Fruit fly (Drosophila melanogaster) Kc167 (cell line): ENCODE data around the gene Mst84Db.

ENCODE experiments used
- Myc ChIP-seq: fragments of >200 bp; optimal IDR thresholded peaks from 2 replicates; lab custom pipeline; 2017; ENCODE audit warnings: missing external identifiers
- Sin3A ChIP-seq: fragments of >200 bp; optimal IDR thresholded peaks from 2 replicates; lab custom pipeline; 2018; ENCODE audit warnings: missing external identifiers
- h ChIP-seq: fragments of >200 bp; optimal IDR thresholded peaks from 3 replicates; lab custom pipeline; 2018; ENCODE audit warnings: missing external identifiers
- insv ChIP-seq: fragments of >200 bp; optimal IDR thresholded peaks from 3 replicates; lab custom pipeline; 2018; ENCODE audit warnings: missing external identifiers
- psq ChIP-seq: fragments of >200 bp; optimal IDR thresholded peaks from 2 replicates; lab custom pipeline; 2017; ENCODE audit warnings: missing external identifiers
- ttk ChIP-seq: sonication (Bioruptor generic); optimal IDR thresholded peaks from 2 replicates; lab custom pipeline; 2017; ENCODE audit warnings: missing external identifiers

Gene Mst84Db

DNA sequence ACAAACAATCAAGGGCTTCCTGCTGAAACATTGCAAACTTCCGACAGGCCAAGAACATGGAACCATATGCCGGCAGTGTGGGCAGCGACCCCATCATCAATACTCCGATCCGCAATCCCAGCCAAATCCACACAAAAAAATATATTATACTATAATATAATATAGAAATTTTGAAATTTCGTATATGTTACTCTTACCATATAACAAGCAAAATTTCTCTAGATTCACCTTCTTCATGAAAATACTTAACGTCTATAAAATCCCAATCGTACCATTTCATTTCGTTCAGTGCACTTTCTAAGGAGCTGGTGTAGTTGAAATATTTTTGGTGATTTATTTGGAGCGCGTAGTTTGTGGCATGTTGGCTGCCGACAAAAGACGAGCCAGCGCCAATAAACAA lies 30.8 kb downstream of the Mst84Db start:
- no peak for TF ChIP-seq Sin3A (lab: Kevin White, UChicago)
- TF ChIP-seq ttk (lab: Kevin White, UChicago): no peak
- TF ChIP-seq Myc: no peak
- TF ChIP-seq h: no peak
- no peak for TF ChIP-seq psq (lab: Kevin White, UChicago)
- TF ChIP-seq insv: no peak

dm6 chr3R:7330695-7331094 lies 34.7 kb downstream of the Mst84Db start:
- TF ChIP-seq Myc (no peak), Sin3A (lab: Kevin White, UChicago) (no peak), ttk (lab: Kevin White, UChicago) (no peak), h (no peak), psq (lab: Kevin White, UChicago) (no peak)

DNA sequence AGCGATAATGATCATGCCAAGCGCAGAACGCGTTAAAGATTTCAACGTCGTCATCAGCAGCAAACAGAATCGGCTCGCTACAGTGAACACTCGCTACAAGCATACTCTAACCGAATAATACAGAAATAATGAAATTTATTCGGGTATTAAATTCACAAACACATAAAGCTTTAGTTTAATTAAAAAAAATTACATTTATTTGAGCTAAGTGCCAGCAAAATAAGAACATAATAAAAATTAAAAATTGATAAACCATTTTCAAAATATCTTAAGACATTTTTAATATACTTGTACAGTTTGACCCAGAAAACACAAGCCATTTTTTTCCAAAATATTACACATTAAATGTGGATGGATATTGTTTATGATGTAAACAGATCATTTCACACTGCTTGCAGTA lies 39.2 kb downstream of the Mst84Db start:
- TF ChIP-seq psq (lab: Kevin White, UChicago) (no peak), Sin3A (lab: Kevin White, UChicago) (no peak), Myc (no peak), ttk (lab: Kevin White, UChicago) (no peak), insv (no peak), h (no peak)

- TF ChIP-seq ttk (lab: Kevin White, UChicago) (no peak), Sin3A (lab: Kevin White, UChicago) (no peak)
Measured at dm6 chr3R:7322549-7322948, 42.9 kb downstream of the Mst84Db start.

DNA sequence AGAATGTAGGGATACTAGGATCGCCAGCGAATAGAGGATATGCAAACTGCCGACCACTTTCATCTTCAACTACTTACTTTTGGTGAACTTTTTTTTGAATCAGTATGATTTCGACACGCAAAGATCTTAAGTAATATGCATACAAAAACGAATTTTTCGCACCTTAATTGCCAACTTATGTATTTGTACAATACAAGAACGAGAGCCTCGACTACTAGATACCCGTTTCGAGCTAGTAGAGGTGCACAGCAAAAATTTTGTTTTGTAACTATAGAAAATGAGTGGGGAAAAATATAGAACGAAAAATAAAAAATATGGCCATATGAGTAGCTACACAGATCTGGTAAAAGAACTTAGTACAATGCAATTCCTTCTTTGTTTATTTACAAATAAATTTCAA lies 48.3 kb downstream of the Mst84Db start, which contains the start of gene CG10029:
Gene CG10029, minus strand, starts transcription at position 101 of the 400 bp plus-strand sequence.
- TF ChIP-seq Myc (no peak), Sin3A (lab: Kevin White, UChicago) (no peak), psq (lab: Kevin White, UChicago) (no peak), insv (no peak), ttk (lab: Kevin White, UChicago) (no peak), h (no peak)
